Worm (Caenorhabditis elegans) whole organism, young adult: ENCODE measurements around the gene tbb-2.

Experiments used
- B0035.1 ChIP-seq: sonication (generic microtip); optimal IDR thresholded peaks from 2 replicates; lab custom pipeline; 2016; ENCODE audit warnings: missing genetic modification characterization, mild to moderate bottlenecking, missing compliant biosample characterization, missing genotype, missing genetic modification reagents
- C06A6.2 ChIP-seq: fragments of 200-800 bp; sonication (Bioruptor generic); conservative IDR thresholded peaks from 2 replicates; pipeline ENCODE4 v1.3.6; 2022; ENCODE audit warnings: missing genetic modification characterization, missing compliant biosample characterization
- D2030.7 ChIP-seq: fragments of 200-800 bp; sonication (Bioruptor generic); IDR thresholded peaks from 2 replicates; pipeline ENCODE4 v1.3.6; 2022; ENCODE audit warnings: missing genetic modification reagents, missing genetic modification characterization, missing compliant biosample characterization
- F33H1.4 ChIP-seq: fragments of 200-800 bp; sonication (Bioruptor generic); IDR thresholded peaks from 2 replicates; pipeline ENCODE4 v1.3.6; 2022; ENCODE audit warnings: missing genetic modification reagents, missing genetic modification characterization, missing compliant biosample characterization
- F52B5.7 ChIP-seq: sonication (generic microtip); optimal IDR thresholded peaks from 2 replicates; lab custom pipeline; 2016; ENCODE audit warnings: mild to moderate bottlenecking, missing genetic modification characterization, missing compliant biosample characterization
- T07F8.4 ChIP-seq: sonication (generic microtip); optimal IDR thresholded peaks from 2 replicates; lab custom pipeline; 2016; ENCODE audit warnings: mild to moderate bottlenecking, missing genetic modification characterization, moderate library complexity, missing compliant biosample characterization
- Y53G8AR.9 ChIP-seq: fragments of 200-800 bp; sonication (Bioruptor generic); conservative IDR thresholded peaks from 2 replicates; pipeline ENCODE4 v1.3.6; 2022; ENCODE audit warnings: missing genetic modification reagents, missing genetic modification characterization, missing compliant biosample characterization
- Y56A3A.18 ChIP-seq: fragments of 200-800 bp; sonication (Bioruptor generic); IDR thresholded peaks from 2 replicates; pipeline ENCODE4 v1.3.6; 2022; ENCODE audit warnings: missing genetic modification reagents, missing genetic modification characterization, missing compliant biosample characterization
- Y67H2A.10 ChIP-seq: fragments of 200-800 bp; sonication (Bioruptor generic); conservative IDR thresholded peaks from 2 replicates; pipeline ENCODE4 v1.3.6; 2022; ENCODE audit warnings: missing genetic modification reagents, missing genetic modification characterization, missing compliant biosample characterization
- Y95B8A.8 ChIP-seq: fragments of 200-800 bp; sonication (Bioruptor generic); IDR thresholded peaks from 2 replicates; pipeline ENCODE4 v1.3.6; 2022; ENCODE audit warnings: missing genetic modification reagents, missing genetic modification characterization, missing compliant biosample characterization
- akir-1 ChIP-seq: fragments of 200-800 bp; sonication (Bioruptor generic); optimal IDR thresholded peaks from 2 replicates; lab custom pipeline; 2018; ENCODE audit warnings: mild to moderate bottlenecking, missing genetic modification characterization, moderate library complexity, missing compliant biosample characterization
- cebp-2 ChIP-seq: fragments of 200-800 bp; sonication (Bioruptor generic); IDR thresholded peaks from 2 replicates; pipeline ENCODE4 v1.3.6; 2022; ENCODE audit warnings: missing genetic modification characterization, missing compliant biosample characterization
- ceh-100 ChIP-seq: fragments of 200-800 bp; sonication (Bioruptor generic); IDR thresholded peaks from 2 replicates; pipeline ENCODE4 v1.3.6; 2022; ENCODE audit warnings: missing genetic modification reagents, missing genetic modification characterization, missing compliant biosample characterization
- ceh-40 ChIP-seq: fragments of 200-800 bp; sonication (Bioruptor generic); IDR thresholded peaks from 2 replicates; pipeline ENCODE4 v1.3.6; 2022; ENCODE audit warnings: missing genetic modification characterization, missing compliant biosample characterization
- efl-1 ChIP-seq: fragments of 150-350 bp; optimal IDR thresholded peaks from 2 replicates; lab custom pipeline; 2014; ENCODE audit warnings: missing biosample characterization, missing genetic modification reagents, missing genetic modification characterization
- egrh-3 ChIP-seq: fragments of 200-800 bp; sonication (Bioruptor generic); IDR thresholded peaks from 2 replicates; pipeline ENCODE4 v1.3.6; 2022; ENCODE audit warnings: missing genetic modification reagents, missing genetic modification characterization, missing compliant biosample characterization
- ekl-4 ChIP-seq: fragments of 200-800 bp; sonication (Bioruptor generic); IDR thresholded peaks from 2 replicates; pipeline ENCODE4 v1.3.6; 2022; ENCODE audit warnings: missing genetic modification reagents, missing genetic modification characterization, missing compliant biosample characterization
- hlh-26 ChIP-seq: fragments of 200-800 bp; sonication (Bioruptor generic); conservative IDR thresholded peaks from 2 replicates; pipeline ENCODE4 v1.3.6; 2022; ENCODE audit warnings: missing genetic modification reagents, missing genetic modification characterization, missing compliant biosample characterization
- hmg-1.2 ChIP-seq: fragments of 200-800 bp; sonication (Bioruptor generic); IDR thresholded peaks from 2 replicates; pipeline ENCODE4 v1.3.6; 2022; ENCODE audit warnings: missing genetic modification reagents, missing genetic modification characterization, missing compliant biosample characterization
- let-526 ChIP-seq: fragments of 200-800 bp; sonication (Bioruptor generic); IDR thresholded peaks from 2 replicates; pipeline ENCODE4 v1.3.6; 2022; ENCODE audit warnings: missing genetic modification reagents, missing genetic modification characterization, missing compliant biosample characterization
- let-607 ChIP-seq, 2 experiments: fragments of 200-800 bp in 1 of 2; sonication (Bioruptor generic) in 1 of 2; sonication (generic microtip) in 1 of 2; optimal IDR thresholded peaks; 2 replicates each; lab custom pipeline; 2016 to 2018; ENCODE audit warnings: mild to moderate bottlenecking in 2 of 2, missing compliant biosample characterization in 2 of 2, missing genetic modification characterization in 2 of 2, moderate library complexity in 2 of 2, missing genotype in 1 of 2
- lin-26 ChIP-seq: fragments of 200-800 bp; sonication (Bioruptor generic); IDR thresholded peaks from 2 replicates; pipeline ENCODE4 v1.3.6; 2022; ENCODE audit warnings: missing genetic modification reagents, missing genetic modification characterization, missing compliant biosample characterization
- lin-35 ChIP-seq, 3 experiments: fragments of 150-350 bp in 2 of 3; sonication (generic microtip) in 1 of 3; optimal IDR thresholded peaks; 2 replicates each; lab custom pipeline; 2014 to 2018; ENCODE audit warnings: missing biosample characterization in 3 of 3, missing genetic modification characterization in 3 of 3, missing genetic modification reagents in 3 of 3
- lin-40 ChIP-seq: sonication (generic microtip); optimal IDR thresholded peaks from 2 replicates; lab custom pipeline; 2016; ENCODE audit warnings: missing genetic modification characterization, mild to moderate bottlenecking, missing compliant biosample characterization, missing genotype, missing genetic modification reagents
- lin-54 ChIP-seq: fragments of 200-800 bp; sonication (Bioruptor generic); optimal IDR thresholded peaks from 2 replicates; lab custom pipeline; 2018; ENCODE audit warnings: mild to moderate bottlenecking, missing genetic modification characterization, missing compliant biosample characterization
- lsy-27 ChIP-seq: sonication (generic microtip); optimal IDR thresholded peaks from 2 replicates; lab custom pipeline; 2017; ENCODE audit warnings: missing genetic modification characterization, mild to moderate bottlenecking, missing compliant biosample characterization, antibody characterized with exemption, missing genotype, borderline replicate concordance; ENCODE audit not compliant: insufficient read depth
- madf-3 ChIP-seq: fragments of 200-800 bp; sonication (Bioruptor generic); IDR thresholded peaks from 2 replicates; pipeline ENCODE4 v1.3.6; 2022; ENCODE audit warnings: missing genetic modification reagents, missing genetic modification characterization, missing compliant biosample characterization
- nhr-120 ChIP-seq: fragments of 200-800 bp; sonication (Bioruptor generic); IDR thresholded peaks from 2 replicates; pipeline ENCODE4 v1.3.6; 2022; ENCODE audit warnings: missing genetic modification characterization, missing compliant biosample characterization
- nhr-179 ChIP-seq: sonication (generic microtip); optimal IDR thresholded peaks from 2 replicates; lab custom pipeline; 2016; ENCODE audit warnings: mild to moderate bottlenecking, missing genetic modification characterization, missing compliant biosample characterization
- rcor-1 ChIP-seq: fragments of 200-800 bp; sonication (Bioruptor generic); IDR thresholded peaks from 2 replicates; pipeline ENCODE4 v1.3.6; 2022; ENCODE audit warnings: missing genetic modification reagents, missing genetic modification characterization, missing compliant biosample characterization
- rpc-1 ChIP-seq, 2 experiments: fragments of 150-350 bp in 1 of 2; sonication (generic microtip) in 1 of 2; optimal IDR thresholded peaks; 2 replicates each; lab custom pipeline; 2014 to 2018; ENCODE audit warnings: missing biosample characterization in 1 of 2, missing genetic modification characterization in 1 of 2, missing genetic modification reagents in 1 of 2, missing genotype in 1 of 2
- snpc-3.4 ChIP-seq: sonication (generic microtip); optimal IDR thresholded peaks from 2 replicates; lab custom pipeline; 2017; ENCODE audit warnings: missing genetic modification characterization, mild to moderate bottlenecking, missing compliant biosample characterization, antibody characterized with exemption, moderate library complexity, missing genotype, missing genetic modification reagents
- tbp1 ChIP-seq: fragments of 200-800 bp; sonication (Bioruptor generic); optimal IDR thresholded peaks from 2 replicates; lab custom pipeline; 2018; ENCODE audit warnings: mild to moderate bottlenecking, missing genetic modification characterization, missing compliant biosample characterization
- zfh-2 ChIP-seq: fragments of 200-800 bp; sonication (Bioruptor generic); conservative IDR thresholded peaks from 2 replicates; pipeline ENCODE4 v1.3.6; 2022; ENCODE audit warnings: missing genetic modification reagents, missing genetic modification characterization, missing compliant biosample characterization
- ztf-18 ChIP-seq: sonication (generic microtip); optimal IDR thresholded peaks from 2 replicates; lab custom pipeline; 2016; ENCODE audit warnings: missing genotype, mild to moderate bottlenecking, missing genetic modification characterization, missing compliant biosample characterization

The tbb-2 gene

DNA sequence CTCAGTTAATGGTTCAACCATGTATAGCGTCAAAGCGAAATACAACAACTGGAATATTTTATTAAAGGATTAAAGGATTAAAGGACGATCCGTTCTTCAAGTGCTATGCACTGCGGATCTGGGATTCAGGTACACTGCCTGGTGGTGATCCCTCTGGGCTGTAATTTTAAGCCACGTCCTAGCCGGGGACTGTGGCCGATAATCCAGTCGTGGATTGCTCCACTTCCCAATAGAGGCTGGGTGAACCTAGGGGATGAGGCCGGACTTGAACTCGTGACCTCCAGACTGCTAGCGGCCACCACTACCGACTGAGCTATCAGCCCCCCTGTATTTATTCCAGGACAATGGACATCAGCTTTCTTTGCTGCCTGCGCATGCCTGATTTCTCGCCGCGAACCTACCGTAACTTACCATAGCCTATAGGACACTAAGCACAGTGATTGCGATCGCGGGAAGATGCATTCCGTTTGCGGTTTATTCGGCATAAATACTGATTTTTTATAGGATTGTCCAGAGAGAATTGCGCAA is 43.5 kb upstream of the tbb-2 start:
- peak; percentile 37 for TF ChIP-seq rpc-1 (optimal IDR thresholded peaks at IDR 0.05; lab: Kevin White, UChicago)
- peak; percentile 65 for TF ChIP-seq rpc-1 (tag; optimal IDR thresholded peaks at IDR 0.05; lab: Kevin White, UChicago)
- 0 out of 2 replicates have a peak, but pooled peaks have one; percentile 4 for TF ChIP-seq madf-3 (GFP tag; lab: Robert Waterston, UW)
- TF ChIP-seq F33H1.4 (GFP tag; lab: Robert Waterston, UW): 0 out of 2 replicates have a peak, but pooled peaks have one; percentile 13
- 0 out of 2 replicates have a peak, but pooled peaks have one; percentile 20 for TF ChIP-seq zfh-2
- peak; percentile 69 for TF ChIP-seq tbp1 (GFP tag; lab: Kevin White, UChicago)
- peak; percentile 54; the same call in 1 of the 2 replicates for TF ChIP-seq lin-26 (GFP tag; lab: Robert Waterston, UW)
- TF ChIP-seq ztf-18 (tag; lab: Kevin White, UChicago): peak; percentile 6
- TF ChIP-seq cebp-2: 0 out of 2 replicates have a peak, but pooled peaks have one; percentile 75
- peak; percentile 43 for TF ChIP-seq D2030.7
- TF ChIP-seq, all 124 proteins: peak for 9; not testable (repeated sequence) for 115

DNA sequence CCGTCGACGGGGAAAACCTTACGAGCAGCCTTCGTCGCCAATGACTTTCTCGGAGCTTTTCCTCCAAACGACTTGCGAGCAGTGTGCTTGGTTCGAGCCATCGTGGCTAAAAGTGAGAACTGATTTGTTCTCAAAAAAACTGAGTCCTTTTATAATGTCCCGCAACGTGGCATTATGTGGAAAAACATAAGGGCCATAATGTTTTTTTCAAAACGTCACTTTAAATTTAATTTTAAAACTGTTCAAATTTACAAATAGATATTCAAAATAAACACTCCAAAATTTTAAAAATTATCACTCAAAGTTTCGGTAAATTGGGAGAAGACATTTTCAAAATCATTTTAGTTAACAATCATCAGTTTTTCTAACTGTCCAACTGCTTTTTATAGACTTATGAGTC is 42.6 kb upstream of the tbb-2 start, which contains the start of gene his-70:
his-70 (minus strand) TSS at position 101 of the 400 bp plus-strand sequence.
- no peak for TF ChIP-seq F52B5.7 (tag; lab: Kevin White, UChicago)
- no peak for TF ChIP-seq rcor-1 (GFP tag; lab: Robert Waterston, UW)
- TF ChIP-seq B0035.1 (tag; lab: Kevin White, UChicago): no peak
- no peak for TF ChIP-seq nhr-120 (GFP tag; lab: Robert Waterston, UW)
- no peak for TF ChIP-seq Y95B8A.8 (GFP tag; lab: Robert Waterston, UW)
- TF ChIP-seq lin-40 (tag; lab: Kevin White, UChicago): no peak
- no peak for TF ChIP-seq ekl-4 (GFP tag; lab: Robert Waterston, UW)
- TF ChIP-seq C06A6.2: no peak
- TF ChIP-seq zfh-2: no peak
- TF ChIP-seq T07F8.4 (tag; lab: Kevin White, UChicago): no peak
- TF ChIP-seq lin-54 (GFP tag; lab: Kevin White, UChicago): no peak
- TF ChIP-seq snpc-3.4 (tag; lab: Kevin White, UChicago): no peak
- TF ChIP-seq ceh-40 (GFP tag; lab: Robert Waterston, UW): no peak
- TF ChIP-seq efl-1 (GFP tag; lab: Kevin White, UChicago): no peak
- no peak for TF ChIP-seq akir-1 (GFP tag; lab: Kevin White, UChicago)
- no peak for TF ChIP-seq lsy-27 (tag; lab: Kevin White, UChicago)
- no peak for TF ChIP-seq hmg-1.2 (GFP tag; lab: Robert Waterston, UW)

DNA sequence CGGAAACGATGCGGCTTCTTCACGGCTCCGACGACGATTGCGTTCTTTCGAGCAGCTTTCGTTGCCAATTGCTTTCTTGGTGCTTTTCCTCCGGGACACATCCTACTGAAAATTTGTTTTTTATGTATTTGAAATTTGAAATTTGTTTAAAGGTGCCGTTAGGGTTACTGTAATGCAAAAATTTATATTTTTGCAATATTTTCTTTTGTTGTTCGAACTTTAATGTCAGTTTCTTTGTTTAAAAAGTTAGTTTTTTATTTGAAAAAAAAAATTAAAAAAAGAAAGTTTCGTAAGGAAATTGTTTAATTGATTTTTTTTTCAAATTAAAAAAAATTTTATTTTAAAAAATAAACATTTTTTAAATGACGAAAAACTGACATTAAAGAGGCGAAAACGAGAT is 41.2 kb upstream of the tbb-2 start, which contains the start of gene his-69:
his-69 (minus strand) TSS at position 101 of the 400 bp plus-strand sequence.
- TF ChIP-seq lsy-27 (tag; lab: Kevin White, UChicago): no peak
- TF ChIP-seq let-607 (tag; optimal IDR thresholded peaks at IDR 0.05; lab: Kevin White, UChicago): no peak
- TF ChIP-seq tbp1 (GFP tag; lab: Kevin White, UChicago): no peak
- TF ChIP-seq hlh-26: no peak
- TF ChIP-seq Y53G8AR.9 (GFP tag; lab: Robert Waterston, UW): no peak
- no peak for TF ChIP-seq let-526 (GFP tag; lab: Robert Waterston, UW)
- TF ChIP-seq Y67H2A.10 (GFP tag; lab: Robert Waterston, UW): no peak
- TF ChIP-seq egrh-3: no peak
- no peak for TF ChIP-seq nhr-179 (tag; lab: Kevin White, UChicago)
- TF ChIP-seq lin-35 (GFP tag; optimal IDR thresholded peaks at IDR 0.05; lab: Kevin White, UChicago): no peak
- no peak for TF ChIP-seq ceh-100
- no peak for TF ChIP-seq Y56A3A.18
